Fruit fly (Drosophila melanogaster): ENCODE measurements around the gene CG17107.

CG17107 gene

DNA sequence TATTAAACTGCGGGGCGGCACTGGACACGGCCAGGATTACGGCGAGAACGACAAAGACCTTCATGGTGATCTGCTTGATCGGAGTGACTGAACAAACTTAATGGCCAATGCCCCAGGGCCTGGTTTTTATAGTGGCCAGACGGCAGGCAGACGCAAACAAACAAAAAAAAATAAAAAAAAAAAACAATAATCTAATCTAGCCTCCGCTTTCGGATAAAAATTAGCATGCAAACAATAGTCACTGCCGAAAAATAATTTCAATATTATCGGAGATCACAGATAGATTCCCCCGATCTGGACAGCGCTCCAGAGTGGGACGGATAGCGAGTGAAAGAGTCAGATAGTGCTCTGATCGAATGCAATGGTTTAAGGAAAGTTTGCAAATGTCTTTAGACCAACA, 2.6 kb downstream of the CG17107 start, which contains the start of gene CG7299:
TSS of gene CG7299 (minus strand) at position 101 of the 400 bp plus-strand sequence.
- TF ChIP-seq dmrt93B (GFP tag; optimal IDR thresholded peaks at IDR 0.05), result no peak
- TF ChIP-seq woc (GFP tag; optimal IDR thresholded peaks at IDR 0.05), result no peak
- no peak for TF ChIP-seq brk (GFP tag; optimal IDR thresholded peaks at IDR 0.05)
- no peak for TF ChIP-seq Hr83 (GFP tag; optimal IDR thresholded peaks at IDR 0.05; ENCODE audit: poor library complexity, severe bottlenecking)
- TF ChIP-seq usp (GFP tag; optimal IDR thresholded peaks at IDR 0.05), result no peak
- no peak for TF ChIP-seq N (GFP tag; optimal IDR thresholded peaks at IDR 0.05)
- no peak for TF ChIP-seq Abd-B (GFP tag; optimal IDR thresholded peaks at IDR 0.05)
- no peak for TF ChIP-seq h (GFP tag; optimal IDR thresholded peaks at IDR 0.05)
- TF ChIP-seq sv (GFP tag; optimal IDR thresholded peaks at IDR 0.05), result no peak
- no peak for TF ChIP-seq CrebA (GFP tag; optimal IDR thresholded peaks at IDR 0.05; ENCODE audit: borderline replicate concordance)
- TF ChIP-seq Rel (GFP tag; optimal IDR thresholded peaks at IDR 0.05), result no peak
- no peak for TF ChIP-seq Rel (tag; optimal IDR thresholded peaks at IDR 0.05)
- no peak for TF ChIP-seq pan (optimal IDR thresholded peaks at IDR 0.05)

DNA sequence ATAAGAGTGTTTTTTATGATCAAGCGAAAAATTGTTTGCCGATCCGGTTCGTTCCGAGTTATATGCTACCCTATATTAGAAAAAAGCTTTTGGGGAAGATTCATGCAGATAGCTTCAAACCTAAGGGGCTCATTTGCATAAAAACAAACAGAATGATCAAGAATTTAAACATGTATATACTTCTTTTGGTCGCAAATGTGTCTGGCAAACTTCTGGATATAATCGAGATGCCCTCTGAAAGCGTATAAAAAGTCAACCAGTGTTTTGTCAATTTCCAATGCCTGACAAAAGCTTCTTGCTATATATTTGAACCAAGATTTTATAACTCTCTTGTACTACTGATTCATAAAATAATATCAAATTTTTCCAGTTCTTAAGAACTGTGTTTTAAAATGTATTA, 4.0 kb downstream of the CG17107 start:
- TF ChIP-seq sage (GFP tag; optimal IDR thresholded peaks at IDR 0.05) (no peak), dmrt93B (GFP tag; optimal IDR thresholded peaks at IDR 0.05) (no peak), rgr (GFP tag; optimal IDR thresholded peaks at IDR 0.05) (no peak), Abd-B (GFP tag; optimal IDR thresholded peaks at IDR 0.05) (no peak), pan (optimal IDR thresholded peaks at IDR 0.05) (no peak), Hr83 (GFP tag; optimal IDR thresholded peaks at IDR 0.05; ENCODE audit: poor library complexity, severe bottlenecking) (no peak), Dif (GFP tag; optimal IDR thresholded peaks at IDR 0.05; ENCODE audit: partially characterized antibody) (no peak), CG32264 (GFP tag; optimal IDR thresholded peaks at IDR 0.05) (no peak), usp (GFP tag; optimal IDR thresholded peaks at IDR 0.05) (no peak), Dfd (GFP tag; optimal IDR thresholded peaks at IDR 0.05) (no peak)

- TF ChIP-seq CrebA (GFP tag; optimal IDR thresholded peaks at IDR 0.05; ENCODE audit: borderline replicate concordance), result no peak
Measured at dm6 chr2L:10687009-10687793, 5.5 kb downstream of the CG17107 start, which contains the start of gene CG7296. Gene CG7296 (minus strand): TSS chr2L:10687066.

- TF ChIP-seq Sp1 (GFP tag; optimal IDR thresholded peaks at IDR 0.05) (no peak), dsf (GFP tag; optimal IDR thresholded peaks at IDR 0.05; ENCODE audit: borderline replicate concordance) (no peak), Abd-B (GFP tag; optimal IDR thresholded peaks at IDR 0.05) (no peak), dl (GFP tag; optimal IDR thresholded peaks at IDR 0.05; ENCODE audit: insufficient read depth in 1 of 2, partially characterized antibody in 2 of 2) (no peak), Rel (GFP tag; optimal IDR thresholded peaks at IDR 0.05) (no peak), Rel (tag; optimal IDR thresholded peaks at IDR 0.05) (peak; percentile 53), pan (optimal IDR thresholded peaks at IDR 0.05) (no peak)
Measured at dm6 chr2L:10687794-10688185, 6.1 kb downstream of the CG17107 start.

- TF ChIP-seq usp (GFP tag; optimal IDR thresholded peaks at IDR 0.05), result no peak
- no peak for TF ChIP-seq tai (GFP tag; optimal IDR thresholded peaks at IDR 0.05)
- TF ChIP-seq fru (GFP tag; optimal IDR thresholded peaks at IDR 0.05), result no peak
- TF ChIP-seq Myc (optimal IDR thresholded peaks at IDR 0.05), result no peak
- no peak for TF ChIP-seq Vsx2 (GFP tag; optimal IDR thresholded peaks at IDR 0.05; ENCODE audit: partially characterized antibody)
- TF ChIP-seq Hr83 (GFP tag; optimal IDR thresholded peaks at IDR 0.05; ENCODE audit: poor library complexity, severe bottlenecking), result no peak
- no peak for TF ChIP-seq N (GFP tag; optimal IDR thresholded peaks at IDR 0.05)
- no peak for TF ChIP-seq CG9705 (GFP tag; optimal IDR thresholded peaks at IDR 0.05)
- no peak for TF ChIP-seq Hnf4 (GFP tag; optimal IDR thresholded peaks at IDR 0.05)
- no peak for TF ChIP-seq woc (GFP tag; optimal IDR thresholded peaks at IDR 0.05)
- TF ChIP-seq jim (GFP tag; optimal IDR thresholded peaks at IDR 0.05), result no peak
- no peak for TF ChIP-seq rgr (GFP tag; optimal IDR thresholded peaks at IDR 0.05)
- no peak for TF ChIP-seq Abd-B (GFP tag; optimal IDR thresholded peaks at IDR 0.05)
- no peak for TF ChIP-seq foxo (GFP tag; optimal IDR thresholded peaks at IDR 0.05)
- no peak for TF ChIP-seq HLH106 (tag; optimal IDR thresholded peaks at IDR 0.05)
Measured at dm6 chr2L:10688764-10689163, 7.1 kb downstream of the CG17107 start.
